Worm (Caenorhabditis elegans) whole organism, midembryonic: Measurements from ENCODE around the gene oac-29.

ENCODE experiments used
- T22C8.4 ChIP-seq: fragments of 200-800 bp; sonication (Bioruptor generic); IDR thresholded peaks from 2 replicates; pipeline ENCODE4 v1.3.6; 2022; ENCODE audit warnings: missing genetic modification characterization, missing compliant biosample characterization
- cog-1 ChIP-seq: sonication (generic microtip); optimal IDR thresholded peaks from 2 replicates; lab custom pipeline; 2016; ENCODE audit warnings: missing genetic modification characterization, missing compliant biosample characterization
- flt-1 ChIP-seq: fragments of 200-800 bp; sonication (Bioruptor generic); IDR thresholded peaks from 2 replicates; pipeline ENCODE4 v1.3.6; 2022; ENCODE audit warnings: missing genetic modification characterization, missing compliant biosample characterization
- klf-2 ChIP-seq: fragments of 200-800 bp; sonication (Bioruptor generic); conservative IDR thresholded peaks from 2 replicates; pipeline ENCODE4 v1.3.6; 2022; ENCODE audit warnings: missing genetic modification reagents, missing genetic modification characterization, missing compliant biosample characterization
- med-1 ChIP-seq: sonication (generic microtip); optimal IDR thresholded peaks from 2 replicates; lab custom pipeline; 2017; ENCODE audit warnings: missing genetic modification characterization, mild to moderate bottlenecking, missing compliant biosample characterization, antibody characterized with exemption, missing genetic modification reagents; ENCODE audit not compliant: insufficient read depth
- ref-1 ChIP-seq: fragments of 200-800 bp; sonication (Bioruptor generic); conservative IDR thresholded peaks from 2 replicates; pipeline ENCODE4 v1.3.6; 2022; ENCODE audit warnings: missing genetic modification reagents, missing genetic modification characterization, missing compliant biosample characterization
- tab-1 ChIP-seq: fragments of 200-800 bp; sonication (Bioruptor generic); IDR thresholded peaks from 2 replicates; pipeline ENCODE4 v1.3.6; 2022; ENCODE audit warnings: missing genetic modification characterization, missing compliant biosample characterization
- ztf-23 ChIP-seq: fragments of 200-800 bp; sonication (Bioruptor generic); IDR thresholded peaks from 2 replicates; pipeline ENCODE4 v1.3.6; 2022; ENCODE audit warnings: missing genetic modification reagents, missing genetic modification characterization, missing compliant biosample characterization
- ztf-29 ChIP-seq: fragments of 200-800 bp; sonication (Bioruptor generic); IDR thresholded peaks from 2 replicates; pipeline ENCODE4 v1.3.6; 2022; ENCODE audit warnings: missing genetic modification reagents, missing genetic modification characterization, missing compliant biosample characterization

Gene oac-29

ce11 chrV:8635575-8635974 is at the start of gene oac-29:
Gene oac-29, minus strand, starts transcription at chrV:8635675.
- TF ChIP-seq cog-1 (no peak), ztf-29 (GFP tag; lab: Robert Waterston, UW) (no peak)

- TF ChIP-seq ref-1 (no peak), klf-2 (GFP tag; lab: Robert Waterston, UW) (no peak), med-1 (no peak), T22C8.4 (GFP tag; lab: Robert Waterston, UW) (no peak), cog-1 (no peak), ztf-29 (GFP tag; lab: Robert Waterston, UW) (no peak), tab-1 (no peak), flt-1 (GFP tag; lab: Robert Waterston, UW) (no peak), ztf-23 (GFP tag; lab: Robert Waterston, UW) (no peak)
Measured at ce11 chrV:8683787-8684186, 48.3 kb upstream of the oac-29 start.

ce11 chrV:8682719-8683118 is 47.2 kb upstream of the oac-29 start, which contains the start of gene cln-3.3:
Gene cln-3.3, plus strand, starts transcription at chrV:8683052.
- no peak for TF ChIP-seq ztf-23 (GFP tag; lab: Robert Waterston, UW)
- no peak for TF ChIP-seq klf-2 (GFP tag; lab: Robert Waterston, UW)

- TF ChIP-seq klf-2 (GFP tag; lab: Robert Waterston, UW) = no peak
- TF ChIP-seq T22C8.4 (GFP tag; lab: Robert Waterston, UW) = no peak
- no peak for TF ChIP-seq cog-1
- no peak for TF ChIP-seq ztf-23 (GFP tag; lab: Robert Waterston, UW)
- no peak for TF ChIP-seq ztf-29 (GFP tag; lab: Robert Waterston, UW)
- no peak for TF ChIP-seq med-1
- TF ChIP-seq flt-1 (GFP tag; lab: Robert Waterston, UW) = no peak
- TF ChIP-seq tab-1 = no peak
- TF ChIP-seq ref-1 = no peak
Measured at ce11 chrV:8681050-8681449, 45.6 kb upstream of the oac-29 start, which contains the start of gene ZC190.2. Gene ZC190.2, plus strand, starts transcription at chrV:8681350.

ce11 chrV:8677193-8677592 is 41.7 kb upstream of the oac-29 start, which contains the start of gene ZC190.6:
Gene ZC190.6, minus strand, starts transcription at chrV:8677293.
- TF ChIP-seq ztf-29 (GFP tag; lab: Robert Waterston, UW) (no peak), med-1 (no peak), ztf-23 (GFP tag; lab: Robert Waterston, UW) (no peak), cog-1 (no peak), flt-1 (GFP tag; lab: Robert Waterston, UW) (no peak), klf-2 (GFP tag; lab: Robert Waterston, UW) (no peak), T22C8.4 (GFP tag; lab: Robert Waterston, UW) (no peak), ref-1 (no peak), tab-1 (no peak)

- TF ChIP-seq klf-2 (GFP tag; lab: Robert Waterston, UW) (no peak), med-1 (no peak)
Measured at ce11 chrV:8673498-8673897, 38.0 kb upstream of the oac-29 start, which contains the start of gene ZC190.5. Gene ZC190.5, minus strand, starts transcription at chrV:8673598.

ce11 chrV:8671568-8672123 is 36.2 kb upstream of the oac-29 start:
- TF ChIP-seq ref-1 = no peak
- no peak for TF ChIP-seq ztf-29 (GFP tag; lab: Robert Waterston, UW)
- no peak for TF ChIP-seq med-1
- no peak for TF ChIP-seq ztf-23 (GFP tag; lab: Robert Waterston, UW)
- no peak for TF ChIP-seq klf-2 (GFP tag; lab: Robert Waterston, UW)
- TF ChIP-seq flt-1 (GFP tag; lab: Robert Waterston, UW) = no peak
- TF ChIP-seq tab-1 = no peak
- TF ChIP-seq T22C8.4 (GFP tag; lab: Robert Waterston, UW) = no peak
- TF ChIP-seq cog-1 = no peak

ce11 chrV:8670759-8671158 is 35.3 kb upstream of the oac-29 start:
- TF ChIP-seq klf-2 (GFP tag; lab: Robert Waterston, UW) = no peak

- TF ChIP-seq ref-1 (no peak), ztf-23 (GFP tag; lab: Robert Waterston, UW) (no peak), ztf-29 (GFP tag; lab: Robert Waterston, UW) (no peak)
Measured at ce11 chrV:8668224-8668623, 32.7 kb upstream of the oac-29 start.

ce11 chrV:8667230-8668021 is 32.0 kb upstream of the oac-29 start:
- TF ChIP-seq tab-1 = no peak
- TF ChIP-seq flt-1 (GFP tag; lab: Robert Waterston, UW) = no peak
- TF ChIP-seq ztf-29 (GFP tag; lab: Robert Waterston, UW) = no peak
- no peak for TF ChIP-seq ztf-23 (GFP tag; lab: Robert Waterston, UW)
- no peak for TF ChIP-seq T22C8.4 (GFP tag; lab: Robert Waterston, UW)
- no peak for TF ChIP-seq klf-2 (GFP tag; lab: Robert Waterston, UW)
- TF ChIP-seq med-1 = no peak
- no peak for TF ChIP-seq cog-1
- no peak for TF ChIP-seq ref-1

ce11 chrV:8665765-8666164 is 30.3 kb upstream of the oac-29 start, which contains the start of gene ZC190.4:
Gene ZC190.4, plus strand, starts transcription at chrV:8666065.
- TF ChIP-seq ztf-29 (GFP tag; lab: Robert Waterston, UW) (no peak), flt-1 (GFP tag; lab: Robert Waterston, UW) (no peak), tab-1 (no peak), ref-1 (no peak), med-1 (no peak), klf-2 (GFP tag; lab: Robert Waterston, UW) (no peak), T22C8.4 (GFP tag; lab: Robert Waterston, UW) (no peak), cog-1 (no peak), ztf-23 (GFP tag; lab: Robert Waterston, UW) (no peak)
